Fruit fly (Drosophila melanogaster) whole organism, embryonic: Measurements from ENCODE around the gene CG31717.

Experiments used
- CG10267 ChIP-seq: fragments of 200-800 bp; sonication (Bioruptor generic); optimal IDR thresholded peaks from 2 replicates; lab custom pipeline; 2018; ENCODE audit warnings: missing biosample characterization, mild to moderate bottlenecking, missing genetic modification characterization, moderate library complexity
- CG1233 ChIP-seq: fragments of 200-800 bp; sonication (Bioruptor generic); optimal IDR thresholded peaks from 4 replicates; lab custom pipeline; 2018; ENCODE audit warnings: missing biosample characterization, mild to moderate bottlenecking, missing genetic modification characterization
- CG2116 ChIP-seq: fragments of 200-800 bp; sonication (Bioruptor generic); optimal IDR thresholded peaks from 3 replicates; lab custom pipeline; 2018; ENCODE audit warnings: missing biosample characterization, mild to moderate bottlenecking, missing genetic modification characterization
- CG30403 ChIP-seq: fragments of 200-800 bp; sonication (Bioruptor generic); optimal IDR thresholded peaks from 3 replicates; lab custom pipeline; 2016; ENCODE audit warnings: missing biosample characterization, missing genetic modification characterization
- CG31224 ChIP-seq: fragments of 200-800 bp; sonication (Bioruptor generic); IDR thresholded peaks from 2 replicates; pipeline ENCODE4 v1.3.6; 2022; ENCODE audit warnings: missing biosample characterization, missing genetic modification characterization
- CG33557 ChIP-seq: fragments of 200-800 bp; sonication (Bioruptor generic); optimal IDR thresholded peaks from 2 replicates; lab custom pipeline; 2019; ENCODE audit warnings: missing biosample characterization, mild to moderate bottlenecking, missing genetic modification characterization, moderate library complexity
- CG34224 ChIP-seq: fragments of 200-800 bp; sonication (Bioruptor generic); IDR thresholded peaks from 3 replicates; pipeline ENCODE4 v1.3.6; 2022; ENCODE audit warnings: missing biosample characterization, missing genetic modification characterization; ENCODE audit not compliant: partially characterized antibody
- CG43689 ChIP-seq: fragments of 200-800 bp; sonication (Bioruptor generic); IDR thresholded peaks from 2 replicates; pipeline ENCODE4 v1.3.6; 2022; ENCODE audit warnings: missing biosample characterization, missing genetic modification characterization
- CG5180 ChIP-seq: fragments of 200-800 bp; sonication (Bioruptor generic); optimal IDR thresholded peaks from 3 replicates; lab custom pipeline; 2017; ENCODE audit warnings: missing biosample characterization, missing genetic modification characterization, mild to moderate bottlenecking, moderate library complexity, missing genetic modification reagents
- CG7839 ChIP-seq: fragments of 200-800 bp; sonication (Bioruptor generic); optimal IDR thresholded peaks from 3 replicates; lab custom pipeline; 2018; ENCODE audit warnings: missing biosample characterization, mild to moderate bottlenecking, missing genetic modification characterization, moderate library complexity
- CG8290 ChIP-seq, 3 experiments: fragments of 200-800 bp; sonication (Bioruptor generic); optimal IDR thresholded peaks; 2 replicates each; lab custom pipeline; 2016 to 2019; ENCODE audit warnings: missing biosample characterization in 3 of 3, missing genetic modification characterization in 3 of 3, mild to moderate bottlenecking in 2 of 3, moderate library complexity in 1 of 3
- CG8478 ChIP-seq: fragments of >200 bp; optimal IDR thresholded peaks from 2 replicates; lab custom pipeline; 2018
- CG8944 ChIP-seq: fragments of 200-800 bp; sonication (Bioruptor generic); optimal IDR thresholded peaks from 3 replicates; lab custom pipeline; 2016; ENCODE audit warnings: missing biosample characterization, missing genetic modification characterization
- CG9817 ChIP-seq: fragments of 200-800 bp; sonication (Bioruptor generic); optimal IDR thresholded peaks from 2 replicates; lab custom pipeline; 2018; ENCODE audit warnings: missing biosample characterization, mild to moderate bottlenecking, missing genetic modification characterization, moderate library complexity
- CrebB ChIP-seq: fragments of 200-800 bp; sonication (Bioruptor generic); optimal IDR thresholded peaks from 3 replicates; lab custom pipeline; 2018; ENCODE audit warnings: missing biosample characterization, mild to moderate bottlenecking, missing genetic modification characterization
- Dref ChIP-seq: fragments of 200-800 bp; sonication (Bioruptor generic); IDR thresholded peaks from 2 replicates; pipeline ENCODE4 v1.3.6; 2022; ENCODE audit warnings: missing biosample characterization, missing genetic modification characterization
- Drgx ChIP-seq: fragments of 200-800 bp; sonication (Bioruptor generic); IDR thresholded peaks from 2 replicates; pipeline ENCODE4 v1.3.6; 2022; ENCODE audit warnings: missing biosample characterization, missing genetic modification characterization
- E2f2 ChIP-seq: fragments of 200-800 bp; sonication (Bioruptor generic); IDR thresholded peaks from 2 replicates; pipeline ENCODE4 v1.3.6; 2022; ENCODE audit warnings: missing biosample characterization, missing genetic modification characterization
- Fer2 ChIP-seq: fragments of 200-800 bp; sonication (Bioruptor generic); optimal IDR thresholded peaks from 2 replicates; lab custom pipeline; 2018; ENCODE audit warnings: missing biosample characterization, mild to moderate bottlenecking, missing genetic modification characterization, moderate library complexity
- HLH4C ChIP-seq: fragments of 200-800 bp; sonication (Bioruptor generic); IDR thresholded peaks from 3 replicates; pipeline ENCODE4 v1.3.6; 2022; ENCODE audit warnings: missing biosample characterization, missing genetic modification characterization; ENCODE audit not compliant: partially characterized antibody
- HmgZ ChIP-seq: fragments of 200-800 bp; sonication (Bioruptor generic); optimal IDR thresholded peaks from 2 replicates; lab custom pipeline; 2018; ENCODE audit warnings: missing biosample characterization, mild to moderate bottlenecking, missing genetic modification characterization
- MBD-R2 ChIP-seq: fragments of 200-800 bp; sonication (Bioruptor generic); IDR thresholded peaks from 2 replicates; pipeline ENCODE4 v1.3.6; 2022; ENCODE audit warnings: missing biosample characterization, missing genetic modification characterization
- MTF-1 ChIP-seq: fragments of 200-800 bp; sonication (Bioruptor generic); optimal IDR thresholded peaks from 2 replicates; lab custom pipeline; 2018; ENCODE audit warnings: missing biosample characterization, mild to moderate bottlenecking, missing genetic modification characterization, borderline replicate concordance
- Side ChIP-seq: fragments of 200-800 bp; sonication (Bioruptor generic); optimal IDR thresholded peaks from 2 replicates; lab custom pipeline; 2016; ENCODE audit warnings: missing biosample characterization, missing genetic modification characterization
- Six4 ChIP-seq: fragments of 200-800 bp; sonication (Bioruptor generic); optimal IDR thresholded peaks from 2 replicates; lab custom pipeline; 2016; ENCODE audit warnings: missing biosample characterization, missing genetic modification characterization
- Spps ChIP-seq: fragments of 200-800 bp; sonication (Bioruptor generic); optimal IDR thresholded peaks from 2 replicates; lab custom pipeline; 2018; ENCODE audit warnings: missing biosample characterization, mild to moderate bottlenecking, missing genetic modification characterization
- aop ChIP-seq: fragments of 200-800 bp; sonication (Bioruptor generic); IDR thresholded peaks from 2 replicates; pipeline ENCODE4 v1.3.6; 2022; ENCODE audit warnings: missing biosample characterization, missing genetic modification characterization
- ato ChIP-seq: fragments of 200-800 bp; sonication (Bioruptor generic); IDR thresholded peaks from 2 replicates; pipeline ENCODE4 v1.3.6; 2022; ENCODE audit warnings: missing biosample characterization, missing genetic modification characterization; ENCODE audit not compliant: partially characterized antibody
- cg ChIP-seq: fragments of 200-800 bp; sonication (Bioruptor generic); optimal IDR thresholded peaks from 3 replicates; lab custom pipeline; 2019; ENCODE audit warnings: missing biosample characterization, mild to moderate bottlenecking, missing genetic modification characterization, moderate library complexity
- chinmo ChIP-seq: fragments of 200-800 bp; sonication (Bioruptor generic); IDR thresholded peaks from 4 replicates; pipeline ENCODE4 v1.3.6; 2022; ENCODE audit warnings: missing biosample characterization, missing genetic modification characterization; ENCODE audit not compliant: partially characterized antibody
- chm ChIP-seq: fragments of 200-800 bp; sonication (Bioruptor generic); IDR thresholded peaks from 2 replicates; pipeline ENCODE4 v1.3.6; 2022; ENCODE audit warnings: missing biosample characterization, missing genetic modification characterization
- dysf ChIP-seq: fragments of 200-800 bp; sonication (Bioruptor generic); IDR thresholded peaks from 3 replicates; pipeline ENCODE4 v1.3.6; 2022; ENCODE audit warnings: missing biosample characterization, missing genetic modification characterization
- eyg ChIP-seq: fragments of 200-800 bp; sonication (Bioruptor generic); optimal IDR thresholded peaks from 3 replicates; lab custom pipeline; 2016; ENCODE audit warnings: missing biosample characterization, missing genetic modification characterization
- fd3F ChIP-seq: fragments of 200-800 bp; sonication (Bioruptor generic); optimal IDR thresholded peaks from 2 replicates; lab custom pipeline; 2018; ENCODE audit warnings: missing biosample characterization, mild to moderate bottlenecking, missing genetic modification characterization, moderate library complexity
- fru ChIP-seq: fragments of >200 bp; optimal IDR thresholded peaks from 2 replicates; lab custom pipeline; 2017
- gsb-n ChIP-seq: fragments of 200-800 bp; sonication (Bioruptor generic); optimal IDR thresholded peaks from 3 replicates; lab custom pipeline; 2018; ENCODE audit warnings: missing biosample characterization, mild to moderate bottlenecking, missing genetic modification characterization
- ind ChIP-seq: fragments of 200-800 bp; sonication (Bioruptor generic); optimal IDR thresholded peaks from 3 replicates; lab custom pipeline; 2016; ENCODE audit warnings: missing biosample characterization, missing genetic modification characterization
- maf-S ChIP-seq: fragments of 200-800 bp; sonication (Bioruptor generic); optimal IDR thresholded peaks from 2 replicates; lab custom pipeline; 2016; ENCODE audit warnings: missing biosample characterization, missing genetic modification characterization
- onecut ChIP-seq: fragments of 200-800 bp; sonication (Bioruptor generic); IDR thresholded peaks from 2 replicates; pipeline ENCODE4 v1.3.6; 2022; ENCODE audit warnings: missing biosample characterization, missing genetic modification characterization
- pb ChIP-seq: fragments of 200-800 bp; sonication (Bioruptor generic); optimal IDR thresholded peaks from 3 replicates; lab custom pipeline; 2016; ENCODE audit warnings: missing biosample characterization, missing genetic modification characterization
- pfk ChIP-seq: fragments of 200-800 bp; sonication (Bioruptor generic); optimal IDR thresholded peaks from 2 replicates; lab custom pipeline; 2018; ENCODE audit warnings: missing biosample characterization, mild to moderate bottlenecking, missing genetic modification characterization, moderate library complexity
- prd ChIP-seq, 3 experiments: fragments of >200 bp in 2 of 3; fragments of 200-800 bp in 1 of 3; sonication (Bioruptor generic) in 1 of 3; optimal IDR thresholded peaks in 2 of 3; IDR thresholded peaks in 1 of 3; 2 replicates in 2 of 3; 3 replicates in 1 of 3; pipeline versions ENCODE4 v1.3.6 to Lab custom; 2017 to 2022; ENCODE audit warnings: missing biosample characterization in 1 of 3, missing genetic modification characterization in 1 of 3
- row ChIP-seq: fragments of 200-800 bp; sonication (Bioruptor generic); IDR thresholded peaks from 3 replicates; pipeline ENCODE4 v1.3.6; 2022; ENCODE audit warnings: missing biosample characterization, missing genetic modification characterization
- salm ChIP-seq: fragments of 200-800 bp; sonication (Bioruptor generic); optimal IDR thresholded peaks from 2 replicates; lab custom pipeline; 2018; ENCODE audit warnings: missing biosample characterization, mild to moderate bottlenecking, missing genetic modification characterization
- sim ChIP-seq: fragments of 200-800 bp; sonication (Bioruptor generic); IDR thresholded peaks from 2 replicates; pipeline ENCODE4 v1.3.6; 2022; ENCODE audit warnings: missing biosample characterization, missing genetic modification characterization
- slbo ChIP-seq: fragments of 200-800 bp; sonication (Bioruptor generic); IDR thresholded peaks from 2 replicates; pipeline ENCODE4 v1.3.6; 2022; ENCODE audit warnings: missing biosample characterization, missing genetic modification characterization
- tna ChIP-seq: fragments of 200-800 bp; sonication (Bioruptor generic); IDR thresholded peaks from 2 replicates; pipeline ENCODE4 v1.3.6; 2022; ENCODE audit warnings: missing biosample characterization, missing genetic modification characterization; ENCODE audit not compliant: partially characterized antibody
- twi ChIP-seq: fragments of 200-800 bp; optimal IDR thresholded peaks from 2 replicates; lab custom pipeline; 2019; ENCODE audit warnings: missing biosample characterization, mild to moderate bottlenecking, missing genetic modification characterization, moderate library complexity
- unc-4 ChIP-seq: fragments of 200-800 bp; sonication (Bioruptor generic); IDR thresholded peaks from 2 replicates; pipeline ENCODE4 v1.3.6; 2022; ENCODE audit warnings: missing biosample characterization, missing genetic modification characterization; ENCODE audit not compliant: partially characterized antibody
- vfl ChIP-seq: fragments of 200-800 bp; sonication (Bioruptor generic); optimal IDR thresholded peaks from 2 replicates; lab custom pipeline; 2016; ENCODE audit warnings: missing biosample characterization, missing genetic modification characterization

The CG31717 gene

DNA sequence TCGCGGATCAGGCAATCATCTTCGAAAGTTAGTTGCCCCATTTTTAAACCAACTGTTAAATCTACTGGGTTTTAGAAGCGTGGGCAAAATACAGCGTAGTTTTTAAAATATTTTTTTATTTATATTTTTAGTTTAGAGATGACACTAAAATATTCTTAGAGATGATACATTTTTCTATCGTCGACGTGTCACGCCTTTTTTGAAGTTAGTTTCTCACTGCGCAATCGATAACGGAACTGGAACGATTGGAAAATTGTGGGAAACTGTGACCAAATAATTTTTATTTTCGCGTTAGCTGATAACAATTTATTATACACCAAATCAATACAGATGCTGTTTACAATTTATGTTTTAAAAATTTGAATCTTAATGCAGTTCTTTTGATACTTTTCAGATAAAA is 28.1 kb downstream of the CG31717 start, which contains the start of gene Utx (continued):
- TF ChIP-seq Fer2 (tag; lab: Kevin White, UChicago) (no peak), CG5180 (GFP tag; lab: Kevin White, UChicago) (no peak), ind (GFP tag; lab: Kevin White, UChicago) (no peak), pfk (GFP tag; lab: Kevin White, UChicago) (peak; percentile 93), twi (tag; lab: Kevin White, UChicago) (no peak), CrebB (tag; lab: Kevin White, UChicago) (no peak), CG8290 (GFP tag; optimal IDR thresholded peaks at IDR 0.05; lab: Kevin White, UChicago) (peak; percentile 5), CG8290 (tag; optimal IDR thresholded peaks at IDR 0.05; lab: Kevin White, UChicago) (no peak), E2f2 (GFP tag; lab: Robert Waterston, UW) (peak; percentile 79), CG10267 (tag; lab: Kevin White, UChicago) (peak; percentile 24), HmgZ (tag; lab: Kevin White, UChicago) (peak; percentile 3), salm (no peak), aop (no peak), unc-4 (GFP tag; lab: Robert Waterston, UW) (peak; percentile 75), chinmo (GFP tag; lab: Robert Waterston, UW) (0 out of 4 replicates have a peak, but pooled peaks have one; percentile 49), Drgx (GFP tag; lab: Robert Waterston, UW) (no peak), vfl (GFP tag; lab: Kevin White, UChicago) (no peak), ato (peak; percentile 62), CG1233 (no peak), Spps (no peak), HLH4C (GFP tag; lab: Robert Waterston, UW) (peak; percentile 78), Dref (peak; percentile 80), tna (peak; percentile 69), pb (GFP tag; lab: Kevin White, UChicago) (no peak), dysf (GFP tag; lab: Robert Waterston, UW) (no peak), chm (GFP tag; lab: Robert Waterston, UW) (no peak), CG8478 (lab: Kevin White, UChicago) (no peak), CG33557 (GFP tag; lab: Kevin White, UChicago) (no peak), prd (optimal IDR thresholded peaks at IDR 0.05; lab: Kevin White, UChicago) (no peak), prd (GFP tag; IDR thresholded peaks at IDR 0.05; lab: Robert Waterston, UW) (no peak), Six4 (GFP tag; lab: Kevin White, UChicago) (no peak), slbo (GFP tag; lab: Robert Waterston, UW) (peak; percentile 57; the same call in 1 of the 2 replicates), onecut (no peak), CG7839 (no peak), cg (GFP tag; lab: Kevin White, UChicago) (no peak), sim (no peak), gsb-n (tag; lab: Kevin White, UChicago) (no peak), CG43689 (no peak), fd3F (no peak), CG31224 (GFP tag; lab: Robert Waterston, UW) (no peak), MTF-1 (no peak), Side (GFP tag; lab: Kevin White, UChicago) (no peak), eyg (GFP tag; lab: Kevin White, UChicago) (no peak), fru (lab: Kevin White, UChicago) (no peak), CG9817 (tag; lab: Kevin White, UChicago) (no peak), maf-S (GFP tag; lab: Kevin White, UChicago) (no peak), CG30403 (GFP tag; lab: Kevin White, UChicago) (peak; percentile 1), row (GFP tag; lab: Robert Waterston, UW) (peak; percentile 87), MBD-R2 (peak; percentile 33; the same call in 1 of the 2 replicates), CG8944 (GFP tag; lab: Kevin White, UChicago) (no peak), CG34224 (GFP tag; lab: Robert Waterston, UW) (peak; percentile 81), CG2116 (GFP tag; lab: Kevin White, UChicago) (peak; percentile 49)
